Worm (Caenorhabditis elegans): ENCODE results near the gene tex-2.

Gene tex-2

DNA sequence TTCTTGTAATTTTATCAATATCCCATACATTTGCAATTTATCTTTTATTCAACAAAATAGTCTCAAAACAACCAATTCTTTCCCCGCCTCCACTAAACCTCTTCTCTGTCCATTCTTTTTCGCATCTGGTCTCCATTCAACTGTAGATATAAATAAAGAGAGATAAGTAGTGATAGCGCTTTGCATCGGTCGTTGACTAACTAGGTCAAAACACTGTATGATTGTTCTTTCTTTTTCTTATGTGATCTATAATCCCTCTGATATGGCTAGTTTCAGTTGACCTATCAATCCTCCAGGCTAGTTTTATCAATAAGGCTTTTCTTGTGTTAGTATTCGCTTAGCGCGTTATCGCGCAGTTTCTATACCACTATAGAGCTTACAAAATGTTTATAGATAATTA, 20.2 kb downstream of the tex-2 start:
- TF ChIP-seq nhr-67 (tag; optimal IDR thresholded peaks at IDR 0.05): no peak
- TF ChIP-seq egl-5 (tag; optimal IDR thresholded peaks at IDR 0.05): no peak
- no peak for TF ChIP-seq lin-15B (tag; optimal IDR thresholded peaks at IDR 0.05)
- no peak for TF ChIP-seq ceh-82 (tag; optimal IDR thresholded peaks at IDR 0.05)
- no peak for TF ChIP-seq unc-39 (tag; optimal IDR thresholded peaks at IDR 0.05)
- TF ChIP-seq ztf-11 (tag; optimal IDR thresholded peaks at IDR 0.05): no peak
- TF ChIP-seq zag-1 (tag; optimal IDR thresholded peaks at IDR 0.05): no peak
- TF ChIP-seq nhr-43 (tag; optimal IDR thresholded peaks at IDR 0.05; ENCODE audit: poor library complexity, severe bottlenecking): peak; percentile 31
- peak in 2 of 3 experiments; percentile 42 to 53 for TF ChIP-seq elt-3 (tag; optimal IDR thresholded peaks at IDR 0.05)
- no peak for TF ChIP-seq sea-2 (GFP tag; optimal IDR thresholded peaks at IDR 0.05)
- no peak for TF ChIP-seq mdl-1 (tag; optimal IDR thresholded peaks at IDR 0.05)
- peak; percentile 91 for TF ChIP-seq nhr-23 (tag; optimal IDR thresholded peaks at IDR 0.05)
- no peak for TF ChIP-seq nhr-77 (tag; optimal IDR thresholded peaks at IDR 0.05)
- TF ChIP-seq egl-27 (tag; optimal IDR thresholded peaks at IDR 0.05): no peak
- TF ChIP-seq ceh-28 (tag; optimal IDR thresholded peaks at IDR 0.05): peak; percentile 20

DNA sequence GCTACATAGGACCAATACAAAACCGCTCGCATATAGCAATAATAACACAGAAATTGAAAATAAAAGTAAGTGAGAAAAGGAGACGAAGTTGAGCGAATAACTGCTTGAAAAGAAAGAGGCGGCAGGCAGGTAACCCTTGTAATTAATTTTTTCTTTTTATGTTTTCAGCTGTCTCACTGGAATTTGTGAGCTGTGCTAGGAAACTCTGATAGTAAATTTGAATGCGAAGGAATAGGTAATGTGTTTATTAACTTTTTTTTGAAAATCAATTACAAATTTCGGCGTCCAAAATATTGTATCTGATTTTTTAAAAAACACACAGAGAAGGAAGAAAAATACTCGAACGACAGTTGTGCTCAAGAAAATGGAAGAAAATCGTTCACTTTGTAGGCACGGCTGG, 21.4 kb downstream of the tex-2 start, which contains the start of gene H41C03.2:
Gene H41C03.2 (minus strand): TSS at position 101 of the 400 bp plus-strand sequence.
- TF ChIP-seq mml-1 (tag; optimal IDR thresholded peaks at IDR 0.05) (no peak), nhr-67 (tag; optimal IDR thresholded peaks at IDR 0.05) (no peak), daf-12 (tag; optimal IDR thresholded peaks at IDR 0.05) (no peak), lsy-12 (tag; optimal IDR thresholded peaks at IDR 0.05) (no peak), hmg-11 (tag; optimal IDR thresholded peaks at IDR 0.05) (no peak)

DNA sequence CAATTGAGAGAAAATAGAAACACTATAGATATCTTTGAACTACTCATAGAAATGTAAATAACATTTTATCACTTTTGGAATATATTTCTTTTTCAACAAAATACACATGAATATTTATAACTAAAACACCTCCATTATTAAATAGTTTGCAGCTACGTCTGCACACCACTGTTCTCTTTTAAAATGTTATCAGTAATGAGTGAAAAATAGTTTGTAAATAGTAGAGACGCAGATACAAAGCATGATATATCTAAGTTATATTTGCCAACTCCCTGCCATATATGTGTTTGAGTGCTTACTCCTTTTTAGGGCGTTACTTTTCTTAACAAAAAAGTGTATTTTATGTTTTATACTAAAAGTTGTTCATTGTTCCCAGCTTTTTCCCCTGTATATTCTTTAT, 27.2 kb downstream of the tex-2 start:
- TF ChIP-seq pha-4 (tag; optimal IDR thresholded peaks at IDR 0.05): peak; percentile 68
- TF ChIP-seq elt-2 (tag; optimal IDR thresholded peaks at IDR 0.05): peak; percentile 70
- TF ChIP-seq ceh-28 (tag; optimal IDR thresholded peaks at IDR 0.05): no peak
- TF ChIP-seq pqm-1 (tag; optimal IDR thresholded peaks at IDR 0.05): peak; percentile 5
- TF ChIP-seq nhr-237 (tag; optimal IDR thresholded peaks at IDR 0.05): no peak

DNA sequence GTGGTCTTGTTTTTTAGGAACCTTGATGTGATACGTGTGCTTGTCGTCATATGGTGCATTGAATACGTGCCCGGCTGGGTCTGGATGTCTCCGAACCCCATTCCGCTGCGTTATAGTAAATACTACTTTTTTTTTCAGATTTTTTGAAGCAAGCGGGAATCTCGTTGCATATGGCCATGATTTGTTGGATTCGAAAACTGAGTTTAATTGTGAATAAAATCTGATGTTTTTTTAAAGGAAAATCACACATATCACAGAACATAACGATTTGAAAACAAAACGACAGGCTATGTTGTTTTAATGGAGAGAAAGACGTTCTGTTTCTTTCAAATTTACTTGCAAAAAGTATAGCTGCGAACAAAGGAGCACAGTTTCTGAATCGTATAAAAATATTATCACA, 28.0 kb downstream of the tex-2 start, which contains the start of the genes ZK1248.17 and H41C03.3:
Gene ZK1248.17 (minus strand): TSS at position 101 of the 400 bp plus-strand sequence.
Gene H41C03.3 (plus strand): TSS at position 337 of the 400 bp plus-strand sequence.
- TF ChIP-seq nhr-77 (tag; optimal IDR thresholded peaks at IDR 0.05) (no peak), mml-1 (tag; optimal IDR thresholded peaks at IDR 0.05) (no peak), ZK546.5 (tag; optimal IDR thresholded peaks at IDR 0.05) (no peak), unc-39 (tag; optimal IDR thresholded peaks at IDR 0.05) (no peak), nhr-76 (tag; optimal IDR thresholded peaks at IDR 0.05) (no peak), tbx-2 (tag; optimal IDR thresholded peaks at IDR 0.05) (no peak), sea-2 (GFP tag; optimal IDR thresholded peaks at IDR 0.05) (no peak), zag-1 (tag; optimal IDR thresholded peaks at IDR 0.05) (no peak), ceh-28 (tag; optimal IDR thresholded peaks at IDR 0.05) (no peak), nhr-237 (tag; optimal IDR thresholded peaks at IDR 0.05) (no peak), nhr-28 (tag; optimal IDR thresholded peaks at IDR 0.05) (no peak), unc-62 (GFP tag; optimal IDR thresholded peaks at IDR 0.05) (no peak), lin-39 (tag; optimal IDR thresholded peaks at IDR 0.05) (no peak), fkh-2 (tag; optimal IDR thresholded peaks at IDR 0.05) (no peak)

DNA sequence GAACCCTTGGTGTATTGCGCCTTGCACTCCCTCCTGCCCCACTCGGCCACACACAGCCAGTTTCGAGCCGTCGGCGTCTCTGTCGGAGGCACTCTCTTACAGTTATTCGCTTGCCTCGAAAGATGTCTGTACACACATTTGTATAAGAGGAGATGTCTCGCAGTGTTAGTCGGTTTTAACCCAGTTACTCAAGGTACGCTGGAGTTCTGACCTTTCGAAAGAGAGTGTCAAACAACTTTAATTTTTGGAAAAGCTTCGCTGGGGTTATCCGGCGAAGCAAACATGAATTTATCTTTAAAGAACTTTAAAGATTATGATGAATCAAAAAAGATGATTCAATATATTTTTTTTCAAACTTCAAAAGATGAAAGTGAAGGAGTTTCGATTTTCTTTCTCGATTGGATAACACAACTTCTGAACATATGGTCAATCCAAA, 28.7 kb downstream of the tex-2 start:
- TF ChIP-seq aly-2 (tag; optimal IDR thresholded peaks at IDR 0.05) (peak; percentile 96), ceh-9 (tag; optimal IDR thresholded peaks at IDR 0.05) (peak; percentile 37), R02D3.7 (tag; optimal IDR thresholded peaks at IDR 0.05) (peak; percentile 96), elt-2 (tag; optimal IDR thresholded peaks at IDR 0.05) (peak; percentile 99), nhr-237 (tag; optimal IDR thresholded peaks at IDR 0.05) (no peak), snpc-4 (tag; optimal IDR thresholded peaks at IDR 0.05) (peak; percentile 100), ama-1 (optimal IDR thresholded peaks at IDR 0.05) (peak; percentile 100), lin-15B (tag; optimal IDR thresholded peaks at IDR 0.05) (peak; percentile 82), pqm-1 (tag; optimal IDR thresholded peaks at IDR 0.05) (peak; percentile 94), sea-2 (GFP tag; optimal IDR thresholded peaks at IDR 0.05) (peak; percentile 52), nhr-77 (tag; optimal IDR thresholded peaks at IDR 0.05) (peak; percentile 96), ztf-4 (tag; optimal IDR thresholded peaks at IDR 0.05) (peak; percentile 79), fkh-10 (GFP tag; optimal IDR thresholded peaks at IDR 0.05) (peak; percentile 100), zag-1 (tag; optimal IDR thresholded peaks at IDR 0.05) (peak; percentile 95), nhr-67 (tag; optimal IDR thresholded peaks at IDR 0.05) (no peak), egl-27 (tag; optimal IDR thresholded peaks at IDR 0.05) (peak; percentile 92), unc-39 (tag; optimal IDR thresholded peaks at IDR 0.05) (peak; percentile 73), ztf-11 (tag; optimal IDR thresholded peaks at IDR 0.05) (no peak), ceh-16 (tag; optimal IDR thresholded peaks at IDR 0.05) (peak; percentile 62), lsy-12 (tag; optimal IDR thresholded peaks at IDR 0.05) (peak; percentile 99), elt-3 (tag; optimal IDR thresholded peaks at IDR 0.05) (peak in 2 of 3 experiments; percentile 91 to 97), tbx-2 (tag; optimal IDR thresholded peaks at IDR 0.05) (peak; percentile 97), nhr-76 (tag; optimal IDR thresholded peaks at IDR 0.05) (peak; percentile 80), eor-1 (tag; optimal IDR thresholded peaks at IDR 0.05) (peak in 1 of 2 experiments; percentile 84), nhr-25 (tag; optimal IDR thresholded peaks at IDR 0.05) (peak; percentile 99), ZK546.5 (tag; optimal IDR thresholded peaks at IDR 0.05) (peak; percentile 73), skn-1 (tag; optimal IDR thresholded peaks at IDR 0.05) (peak; percentile 96), daf-12 (tag; optimal IDR thresholded peaks at IDR 0.05) (peak; percentile 94), nhr-28 (tag; optimal IDR thresholded peaks at IDR 0.05) (peak; percentile 90), jun-1 (tag; optimal IDR thresholded peaks at IDR 0.05) (peak; percentile 99), ceh-28 (tag; optimal IDR thresholded peaks at IDR 0.05) (peak; percentile 97), fkh-2 (tag; optimal IDR thresholded peaks at IDR 0.05) (peak; percentile 82)

All from whole organism, L3 larva.